Worm (Caenorhabditis elegans) whole organism, young adult: Measurements from ENCODE around the gene dlst-1.
A peak's percentile ranks its signal among the peaks of the same experiment; 100 is the strongest.

Experiments used
- B0336.3 ChIP-seq: fragments of 200-800 bp; sonication (Bioruptor generic); IDR thresholded peaks from 2 replicates; pipeline ENCODE4 v1.3.6; 2022; ENCODE audit warnings: missing genetic modification characterization, missing compliant biosample characterization
- F23B12.7 ChIP-seq: sonication (generic microtip); optimal IDR thresholded peaks from 2 replicates; lab custom pipeline; 2017; ENCODE audit warnings: missing genetic modification characterization, mild to moderate bottlenecking, missing compliant biosample characterization, antibody characterized with exemption, moderate library complexity; ENCODE audit not compliant: insufficient read depth
- F37B4.10 ChIP-seq: fragments of 200-800 bp; sonication (Bioruptor generic); IDR thresholded peaks from 2 replicates; pipeline ENCODE4 v1.3.6; 2022; ENCODE audit warnings: missing genetic modification characterization, missing compliant biosample characterization
- F39B2.1 ChIP-seq: fragments of 200-800 bp; sonication (Bioruptor generic); IDR thresholded peaks from 2 replicates; pipeline ENCODE4 v1.3.6; 2022; ENCODE audit warnings: missing genetic modification reagents, missing genetic modification characterization, missing compliant biosample characterization
- F52B5.7 ChIP-seq: sonication (generic microtip); optimal IDR thresholded peaks from 2 replicates; lab custom pipeline; 2016; ENCODE audit warnings: mild to moderate bottlenecking, missing genetic modification characterization, missing compliant biosample characterization
- K12H6.12 ChIP-seq: fragments of 200-800 bp; sonication (Bioruptor generic); optimal IDR thresholded peaks from 2 replicates; lab custom pipeline; 2018; ENCODE audit warnings: mild to moderate bottlenecking, missing genetic modification characterization, missing compliant biosample characterization
- T07F8.4 ChIP-seq: sonication (generic microtip); optimal IDR thresholded peaks from 2 replicates; lab custom pipeline; 2016; ENCODE audit warnings: mild to moderate bottlenecking, missing genetic modification characterization, moderate library complexity, missing compliant biosample characterization
- Y56A3A.18 ChIP-seq: fragments of 200-800 bp; sonication (Bioruptor generic); IDR thresholded peaks from 2 replicates; pipeline ENCODE4 v1.3.6; 2022; ENCODE audit warnings: missing genetic modification reagents, missing genetic modification characterization, missing compliant biosample characterization
- Y95B8A.8 ChIP-seq: fragments of 200-800 bp; sonication (Bioruptor generic); IDR thresholded peaks from 2 replicates; pipeline ENCODE4 v1.3.6; 2022; ENCODE audit warnings: missing genetic modification reagents, missing genetic modification characterization, missing compliant biosample characterization
- ama-1 ChIP-seq, 3 experiments: fragments of 150-350 bp in 1 of 3; sonication (generic microtip) in 2 of 3; optimal IDR thresholded peaks; 2 replicates each; lab custom pipeline; 2014 to 2018; ENCODE audit warnings: missing biosample characterization in 2 of 3, missing genetic modification characterization in 2 of 3, missing genetic modification reagents in 2 of 3
- aptf-2 ChIP-seq: fragments of 200-800 bp; sonication (Bioruptor generic); conservative IDR thresholded peaks from 2 replicates; pipeline ENCODE4 v1.3.6; 2022; ENCODE audit warnings: missing genetic modification reagents, missing genetic modification characterization, missing compliant biosample characterization
- cebp-1 ChIP-seq, 2 experiments: fragments of 200-800 bp in 1 of 2; sonication (Bioruptor generic) in 1 of 2; sonication (generic microtip) in 1 of 2; IDR thresholded peaks in 1 of 2; optimal IDR thresholded peaks in 1 of 2; 2 replicates each; pipeline versions ENCODE4 v1.3.6 to Lab custom; 2017 to 2022; ENCODE audit warnings: missing compliant biosample characterization in 2 of 2, missing genetic modification characterization in 2 of 2, mild to moderate bottlenecking in 1 of 2, missing genetic modification reagents in 1 of 2, moderate library complexity in 1 of 2
- cebp-2 ChIP-seq: fragments of 200-800 bp; sonication (Bioruptor generic); IDR thresholded peaks from 2 replicates; pipeline ENCODE4 v1.3.6; 2022; ENCODE audit warnings: missing genetic modification characterization, missing compliant biosample characterization
- ceh-27 ChIP-seq: fragments of 200-800 bp; sonication (Bioruptor generic); optimal IDR thresholded peaks from 2 replicates; lab custom pipeline; 2018; ENCODE audit warnings: mild to moderate bottlenecking, missing genetic modification characterization, moderate library complexity, missing compliant biosample characterization
- ceh-58 ChIP-seq: fragments of 200-800 bp; sonication (Bioruptor generic); IDR thresholded peaks from 2 replicates; pipeline ENCODE4 v1.3.6; 2022; ENCODE audit warnings: missing genetic modification characterization, missing compliant biosample characterization
- efl-1 ChIP-seq: fragments of 150-350 bp; optimal IDR thresholded peaks from 2 replicates; lab custom pipeline; 2014; ENCODE audit warnings: missing biosample characterization, missing genetic modification reagents, missing genetic modification characterization
- egl-44 ChIP-seq: fragments of 200-800 bp; sonication (Bioruptor generic); IDR thresholded peaks from 2 replicates; pipeline ENCODE4 v1.3.6; 2022; ENCODE audit warnings: missing genetic modification reagents, missing genetic modification characterization, missing compliant biosample characterization
- hmg-1.2 ChIP-seq: fragments of 200-800 bp; sonication (Bioruptor generic); IDR thresholded peaks from 2 replicates; pipeline ENCODE4 v1.3.6; 2022; ENCODE audit warnings: missing genetic modification reagents, missing genetic modification characterization, missing compliant biosample characterization
- hmg-20 ChIP-seq: fragments of 200-800 bp; sonication (Bioruptor generic); IDR thresholded peaks from 2 replicates; pipeline ENCODE4 v1.3.6; 2022; ENCODE audit warnings: missing genetic modification reagents, missing genetic modification characterization, missing compliant biosample characterization
- hrde-1 ChIP-seq: sonication (generic microtip); optimal IDR thresholded peaks from 2 replicates; lab custom pipeline; 2016; ENCODE audit warnings: missing genetic modification characterization, mild to moderate bottlenecking, missing compliant biosample characterization, moderate library complexity, missing genotype, missing genetic modification reagents, borderline replicate concordance
- hsf-1 ChIP-seq: fragments of 200-800 bp; sonication (Bioruptor generic); IDR thresholded peaks from 2 replicates; pipeline ENCODE4 v1.3.6; 2022; ENCODE audit warnings: missing genetic modification reagents, missing genetic modification characterization, missing compliant biosample characterization
- let-526 ChIP-seq: fragments of 200-800 bp; sonication (Bioruptor generic); IDR thresholded peaks from 2 replicates; pipeline ENCODE4 v1.3.6; 2022; ENCODE audit warnings: missing genetic modification reagents, missing genetic modification characterization, missing compliant biosample characterization
- lin-40 ChIP-seq: sonication (generic microtip); optimal IDR thresholded peaks from 2 replicates; lab custom pipeline; 2016; ENCODE audit warnings: missing genetic modification characterization, mild to moderate bottlenecking, missing compliant biosample characterization, missing genotype, missing genetic modification reagents
- lin-54 ChIP-seq: fragments of 200-800 bp; sonication (Bioruptor generic); optimal IDR thresholded peaks from 2 replicates; lab custom pipeline; 2018; ENCODE audit warnings: mild to moderate bottlenecking, missing genetic modification characterization, missing compliant biosample characterization
- lir-1 ChIP-seq: fragments of 200-800 bp; sonication (Bioruptor generic); conservative IDR thresholded peaks from 2 replicates; pipeline ENCODE4 v1.3.6; 2022; ENCODE audit warnings: missing genetic modification reagents, missing genetic modification characterization, missing compliant biosample characterization
- lsl-1 ChIP-seq: fragments of 200-800 bp; sonication (Bioruptor generic); optimal IDR thresholded peaks from 2 replicates; lab custom pipeline; 2018; ENCODE audit warnings: mild to moderate bottlenecking, missing genetic modification characterization, moderate library complexity, missing compliant biosample characterization
- madf-10 ChIP-seq: sonication (generic microtip); optimal IDR thresholded peaks from 2 replicates; lab custom pipeline; 2016; ENCODE audit warnings: mild to moderate bottlenecking, missing genetic modification characterization, missing compliant biosample characterization
- madf-6 ChIP-seq: fragments of 200-800 bp; sonication (Bioruptor generic); IDR thresholded peaks from 2 replicates; pipeline ENCODE4 v1.3.6; 2022; ENCODE audit warnings: missing genetic modification reagents, missing genetic modification characterization, missing compliant biosample characterization
- mcd-1 ChIP-seq: fragments of 200-800 bp; sonication (Bioruptor generic); IDR thresholded peaks from 2 replicates; pipeline ENCODE4 v1.3.6; 2022; ENCODE audit warnings: missing genetic modification reagents, missing genetic modification characterization, missing compliant biosample characterization
- nhr-179 ChIP-seq: sonication (generic microtip); optimal IDR thresholded peaks from 2 replicates; lab custom pipeline; 2016; ENCODE audit warnings: mild to moderate bottlenecking, missing genetic modification characterization, missing compliant biosample characterization
- pbrm-1 ChIP-seq: fragments of 200-800 bp; sonication (Bioruptor generic); IDR thresholded peaks from 2 replicates; pipeline ENCODE4 v1.3.6; 2022; ENCODE audit warnings: missing genetic modification reagents, missing genetic modification characterization, missing compliant biosample characterization
- rec-8 ChIP-seq, 2 experiments: sonication (generic microtip); optimal IDR thresholded peaks; 2 replicates each; lab custom pipeline; 2016; ENCODE audit warnings: mild to moderate bottlenecking in 2 of 2, missing genetic modification characterization in 2 of 2, missing genetic modification reagents in 2 of 2, missing genotype in 2 of 2, missing biosample characterization in 1 of 2, missing compliant biosample characterization in 1 of 2, moderate library complexity in 1 of 2
- sea-2 ChIP-seq: fragments of 200-800 bp; sonication (Bioruptor generic); IDR thresholded peaks from 2 replicates; pipeline ENCODE4 v1.3.6; 2022; ENCODE audit warnings: missing genetic modification characterization, missing compliant biosample characterization
- tbp1 ChIP-seq: fragments of 200-800 bp; sonication (Bioruptor generic); optimal IDR thresholded peaks from 2 replicates; lab custom pipeline; 2018; ENCODE audit warnings: mild to moderate bottlenecking, missing genetic modification characterization, missing compliant biosample characterization
- tlf-1 ChIP-seq: fragments of 200-800 bp; sonication (Bioruptor generic); optimal IDR thresholded peaks from 2 replicates; lab custom pipeline; 2018; ENCODE audit warnings: mild to moderate bottlenecking, missing genetic modification characterization, missing compliant biosample characterization
- unc-62 ChIP-seq: fragments of 150-350 bp; optimal IDR thresholded peaks from 2 replicates; lab custom pipeline; 2014; ENCODE audit warnings: missing biosample characterization, missing genetic modification reagents, missing genetic modification characterization
- zim-3 ChIP-seq: sonication (generic microtip); optimal IDR thresholded peaks from 2 replicates; lab custom pipeline; 2017; ENCODE audit warnings: mild to moderate bottlenecking, missing genetic modification characterization, moderate library complexity, missing compliant biosample characterization
- ztf-18 ChIP-seq: sonication (generic microtip); optimal IDR thresholded peaks from 2 replicates; lab custom pipeline; 2016; ENCODE audit warnings: missing genotype, mild to moderate bottlenecking, missing genetic modification characterization, missing compliant biosample characterization
- ztf-22 ChIP-seq: fragments of 200-800 bp; sonication (Bioruptor generic); optimal IDR thresholded peaks from 2 replicates; lab custom pipeline; 2018; ENCODE audit warnings: mild to moderate bottlenecking, missing genetic modification characterization, moderate library complexity, missing compliant biosample characterization
- ztf-26 ChIP-seq: sonication (generic microtip); optimal IDR thresholded peaks from 2 replicates; lab custom pipeline; 2017; ENCODE audit warnings: missing genetic modification characterization, missing compliant biosample characterization
- ztf-28 ChIP-seq: fragments of 200-800 bp; sonication (Bioruptor generic); IDR thresholded peaks from 2 replicates; pipeline ENCODE4 v1.3.6; 2022; ENCODE audit warnings: missing genetic modification reagents, missing genetic modification characterization, missing compliant biosample characterization
- ztf-6 ChIP-seq: fragments of 200-800 bp; sonication (Bioruptor generic); IDR thresholded peaks from 2 replicates; pipeline ENCODE4 v1.3.6; 2022; ENCODE audit warnings: missing genetic modification reagents, missing genetic modification characterization, missing compliant biosample characterization

dlst-1 gene

ce11 chrV:6688392-6688791 lies 20.5 kb downstream of the dlst-1 start, which contains the start of gene K11G9.5:
K11G9.5 (minus strand) TSS chrV:6688492.
- TF ChIP-seq zim-3, result no peak
- no peak for TF ChIP-seq F52B5.7 (tag; lab: Kevin White, UChicago)
- TF ChIP-seq Y56A3A.18 (GFP tag; lab: Robert Waterston, UW), result no peak
- TF ChIP-seq hmg-1.2 (GFP tag; lab: Robert Waterston, UW), result no peak
- TF ChIP-seq cebp-1 (GFP tag; IDR thresholded peaks at IDR 0.05; lab: Robert Waterston, UW), result no peak
- TF ChIP-seq cebp-1 (tag; optimal IDR thresholded peaks at IDR 0.05; lab: Kevin White, UChicago), result no peak
- no peak for TF ChIP-seq nhr-179 (tag; lab: Kevin White, UChicago)
- no peak for TF ChIP-seq hrde-1
- TF ChIP-seq cebp-2 (GFP tag; lab: Robert Waterston, UW), result no peak
- no peak for TF ChIP-seq pbrm-1
- TF ChIP-seq ztf-26 (tag; lab: Kevin White, UChicago), result no peak
- no peak for TF ChIP-seq ztf-18 (tag; lab: Kevin White, UChicago)
- TF ChIP-seq T07F8.4 (tag; lab: Kevin White, UChicago), result no peak

DNA sequence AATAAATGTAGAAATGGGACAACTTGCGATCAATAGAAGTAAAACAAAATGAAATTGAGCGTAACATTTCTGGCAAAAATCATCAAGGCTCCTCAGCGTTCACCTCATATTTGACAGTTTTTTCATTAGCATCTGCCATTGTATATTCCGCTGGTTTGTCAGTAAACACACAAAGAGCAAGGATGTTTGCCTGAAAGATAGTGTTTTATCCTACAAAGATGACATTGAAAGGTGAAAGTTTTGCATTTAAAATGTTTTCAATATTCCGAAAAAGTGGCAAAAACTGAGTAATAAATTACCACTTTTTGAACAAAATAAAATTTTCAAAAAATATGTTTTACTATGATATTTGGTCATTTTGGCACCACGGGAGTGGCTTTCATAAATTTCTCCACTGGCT lies 22.9 kb downstream of the dlst-1 start:
- no peak for TF ChIP-seq egl-44 (GFP tag; lab: Robert Waterston, UW)
- TF ChIP-seq aptf-2 (GFP tag; lab: Robert Waterston, UW), result no peak
- no peak for TF ChIP-seq Y95B8A.8 (GFP tag; lab: Robert Waterston, UW)
- TF ChIP-seq B0336.3 (GFP tag; lab: Robert Waterston, UW), result no peak
- no peak for TF ChIP-seq hsf-1 (GFP tag; lab: Robert Waterston, UW)
- TF ChIP-seq ceh-27 (GFP tag; lab: Kevin White, UChicago), result no peak
- no peak for TF ChIP-seq F23B12.7 (tag; lab: Kevin White, UChicago)
- no peak for TF ChIP-seq madf-10 (tag; lab: Kevin White, UChicago)
- no peak for TF ChIP-seq nhr-179 (tag; lab: Kevin White, UChicago)

ce11 chrV:6685499-6685898 lies 23.4 kb downstream of the dlst-1 start:
- TF ChIP-seq zim-3, result no peak
- TF ChIP-seq efl-1, result no peak
- TF ChIP-seq ztf-6 (GFP tag; lab: Robert Waterston, UW), result no peak
- TF ChIP-seq K12H6.12 (tag; lab: Kevin White, UChicago), result no peak
- TF ChIP-seq lin-40 (tag; lab: Kevin White, UChicago), result no peak
- 0 out of 2 replicates have a peak, but pooled peaks have one; percentile 37 for TF ChIP-seq let-526 (GFP tag; lab: Robert Waterston, UW)

DNA sequence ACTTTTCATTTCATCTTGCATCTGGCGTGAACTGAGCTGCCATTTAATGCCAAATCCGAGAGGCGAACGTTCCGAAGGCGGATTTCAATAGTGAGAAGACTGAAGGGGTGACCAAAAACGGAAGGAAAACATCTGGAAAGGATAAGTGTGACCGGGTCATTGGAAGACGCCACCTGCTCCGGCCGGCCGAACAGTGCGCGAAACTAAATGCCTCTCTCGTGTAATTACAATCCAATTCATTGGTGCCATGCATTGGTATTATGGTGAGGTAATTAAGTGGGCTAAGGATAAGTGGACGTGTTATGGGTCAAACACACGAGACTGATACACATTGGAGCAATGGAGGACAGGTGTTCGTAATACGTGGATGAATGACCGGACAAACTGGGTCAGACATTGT lies 24.4 kb downstream of the dlst-1 start:
- TF ChIP-seq lir-1 (no peak), hsf-1 (GFP tag; lab: Robert Waterston, UW) (no peak), sea-2 (GFP tag; lab: Robert Waterston, UW) (no peak), B0336.3 (GFP tag; lab: Robert Waterston, UW) (no peak), ama-1 (optimal IDR thresholded peaks at IDR 0.05; lab: Kevin White, UChicago) (no peak), ama-1 (GFP tag; optimal IDR thresholded peaks at IDR 0.05; lab: Kevin White, UChicago) (no peak), madf-6 (no peak), ceh-58 (GFP tag; lab: Robert Waterston, UW) (no peak), F37B4.10 (no peak)
- TF ChIP-seq, all 124 proteins: peak for 0

DNA sequence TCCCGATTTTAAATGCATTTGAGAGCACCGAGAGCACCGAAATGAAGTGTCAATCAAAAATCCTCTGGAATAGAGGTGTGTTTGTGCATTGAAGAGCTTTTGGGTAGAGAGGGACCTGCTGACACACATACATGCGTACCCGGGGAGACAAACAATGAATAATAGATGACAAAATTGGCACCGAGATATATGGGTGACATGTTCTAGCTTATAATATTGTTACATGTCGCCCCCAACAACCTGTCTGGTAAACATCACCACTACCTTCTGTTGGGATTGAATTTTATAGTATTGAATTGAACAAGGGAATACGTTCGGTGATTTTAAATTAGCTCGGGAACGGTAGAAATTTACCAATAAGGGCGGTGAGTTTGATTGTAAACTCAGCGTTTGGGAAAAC lies 25.2 kb downstream of the dlst-1 start:
- TF ChIP-seq unc-62 (GFP tag; lab: Kevin White, UChicago) (no peak), tlf-1 (GFP tag; lab: Kevin White, UChicago) (no peak), ztf-26 (tag; lab: Kevin White, UChicago) (no peak), rec-8 (tag; optimal IDR thresholded peaks at IDR 0.05; lab: Kevin White, UChicago) (no peak), hmg-20 (GFP tag; lab: Robert Waterston, UW) (no peak), mcd-1 (GFP tag; lab: Robert Waterston, UW) (no peak), tbp1 (GFP tag; lab: Kevin White, UChicago) (no peak), ztf-22 (GFP tag; lab: Kevin White, UChicago) (no peak), ztf-28 (GFP tag; lab: Robert Waterston, UW) (no peak), let-526 (GFP tag; lab: Robert Waterston, UW) (no peak), lsl-1 (GFP tag; lab: Kevin White, UChicago) (no peak), F39B2.1 (no peak), T07F8.4 (tag; lab: Kevin White, UChicago) (no peak), lin-54 (GFP tag; lab: Kevin White, UChicago) (no peak)
- TF ChIP-seq, all 124 proteins: peak for 0
